Fruit fly (Drosophila melanogaster) whole organism, prepupa: ENCODE measurements around the gene Ripalpha.

Experiments used
- CG11294 ChIP-seq: fragments of 200-800 bp; sonication (Bioruptor generic); IDR thresholded peaks from 2 replicates; pipeline ENCODE4 v1.3.6; 2022; ENCODE audit warnings: missing biosample characterization, missing genetic modification characterization
- CG11762 ChIP-seq: fragments of 200-800 bp; sonication (Bioruptor generic); optimal IDR thresholded peaks from 3 replicates; lab custom pipeline; 2016; ENCODE audit warnings: missing biosample characterization, missing genetic modification characterization; ENCODE audit not compliant: insufficient read depth
- CG11902 ChIP-seq: fragments of 200-800 bp; sonication (Bioruptor generic); optimal IDR thresholded peaks from 3 replicates; lab custom pipeline; 2016; ENCODE audit warnings: missing biosample characterization, missing genetic modification characterization
- CG16779 ChIP-seq: fragments of 200-800 bp; sonication (Bioruptor generic); optimal IDR thresholded peaks from 3 replicates; lab custom pipeline; 2017; ENCODE audit warnings: missing biosample characterization, mild to moderate bottlenecking, missing genetic modification characterization
- CG3032 ChIP-seq: fragments of 200-800 bp; optimal IDR thresholded peaks from 2 replicates; lab custom pipeline; 2019; ENCODE audit warnings: missing biosample characterization, mild to moderate bottlenecking, missing genetic modification characterization, moderate library complexity
- CG31627 ChIP-seq: fragments of 200-800 bp; sonication (Bioruptor generic); optimal IDR thresholded peaks from 3 replicates; lab custom pipeline; 2016; ENCODE audit warnings: missing biosample characterization, missing genetic modification characterization
- CG34406 ChIP-seq: fragments of 200-800 bp; sonication (Bioruptor generic); optimal IDR thresholded peaks from 3 replicates; lab custom pipeline; 2016; ENCODE audit warnings: missing biosample characterization, missing genetic modification characterization
- CG3919 ChIP-seq: fragments of 200-800 bp; sonication (Bioruptor generic); optimal IDR thresholded peaks from 3 replicates; lab custom pipeline; 2016; ENCODE audit warnings: missing biosample characterization, missing genetic modification characterization
- CG4318 ChIP-seq: fragments of 200-800 bp; sonication (Bioruptor generic); optimal IDR thresholded peaks from 3 replicates; lab custom pipeline; 2017; ENCODE audit warnings: missing biosample characterization, mild to moderate bottlenecking, missing genetic modification characterization
- CG6163 ChIP-seq: fragments of 200-800 bp; sonication (Bioruptor generic); IDR thresholded peaks from 3 replicates; pipeline ENCODE4 v1.3.6; 2022; ENCODE audit warnings: missing biosample characterization, missing genetic modification characterization
- CG6276 ChIP-seq: fragments of 200-800 bp; sonication (Bioruptor generic); optimal IDR thresholded peaks from 2 replicates; lab custom pipeline; 2017; ENCODE audit warnings: missing biosample characterization, mild to moderate bottlenecking, missing genetic modification characterization
- CG6808 ChIP-seq: fragments of 200-800 bp; sonication (Bioruptor generic); optimal IDR thresholded peaks from 3 replicates; lab custom pipeline; 2017; ENCODE audit warnings: missing biosample characterization, missing genetic modification characterization, mild to moderate bottlenecking, moderate library complexity, missing genetic modification reagents
- CG8632 ChIP-seq: fragments of 200-800 bp; sonication (Bioruptor generic); optimal IDR thresholded peaks from 3 replicates; lab custom pipeline; 2016; ENCODE audit warnings: missing biosample characterization, missing genetic modification characterization
- CG9139 ChIP-seq: fragments of 200-800 bp; sonication (Bioruptor generic); optimal IDR thresholded peaks from 3 replicates; lab custom pipeline; 2017; ENCODE audit warnings: missing biosample characterization, mild to moderate bottlenecking, missing genetic modification characterization
- Eip75B ChIP-seq: fragments of 200-800 bp; sonication (Bioruptor generic); optimal IDR thresholded peaks from 3 replicates; lab custom pipeline; 2016; ENCODE audit warnings: missing biosample characterization, missing genetic modification characterization
- Eip78C ChIP-seq: fragments of 200-800 bp; sonication (Bioruptor generic); peaks from one replicate; lab custom pipeline; 2016; ENCODE audit warnings: missing biosample characterization, missing genetic modification characterization
- Eip93F ChIP-seq: fragments of 200-800 bp; sonication (Bioruptor generic); optimal IDR thresholded peaks from 2 replicates; lab custom pipeline; 2016; ENCODE audit warnings: missing biosample characterization, mild to moderate bottlenecking, missing genetic modification characterization
- Ets21C ChIP-seq: fragments of 200-800 bp; sonication (Bioruptor generic); optimal IDR thresholded peaks from 3 replicates; lab custom pipeline; 2016; ENCODE audit warnings: missing biosample characterization, missing genetic modification characterization
- Ets96B ChIP-seq: fragments of 200-800 bp; optimal IDR thresholded peaks from 2 replicates; lab custom pipeline; 2019; ENCODE audit warnings: missing biosample characterization, mild to moderate bottlenecking, missing genetic modification characterization, moderate library complexity
- Gug ChIP-seq: fragments of 200-800 bp; sonication (Bioruptor generic); IDR thresholded peaks from 2 replicates; pipeline ENCODE4 v1.3.6; 2022; ENCODE audit warnings: missing biosample characterization, missing genetic modification characterization
- Hr38 ChIP-seq: sonication (Bioruptor generic); optimal IDR thresholded peaks from 2 replicates; lab custom pipeline; 2016; ENCODE audit warnings: missing biosample characterization, missing genetic modification characterization
- Lpt ChIP-seq: fragments of 200-800 bp; sonication (Bioruptor generic); optimal IDR thresholded peaks from 3 replicates; lab custom pipeline; 2016; ENCODE audit warnings: missing biosample characterization, missing genetic modification characterization
- OdsH ChIP-seq: fragments of 200-800 bp; sonication (Bioruptor generic); optimal IDR thresholded peaks from 3 replicates; lab custom pipeline; 2016; ENCODE audit warnings: missing biosample characterization, missing genetic modification characterization
- Smox ChIP-seq: fragments of 200-800 bp; sonication (Bioruptor generic); optimal IDR thresholded peaks from 3 replicates; lab custom pipeline; 2016; ENCODE audit warnings: missing biosample characterization, missing genetic modification characterization
- Sox102F ChIP-seq: fragments of 200-800 bp; sonication (Bioruptor generic); optimal IDR thresholded peaks from 2 replicates; lab custom pipeline; 2016; ENCODE audit warnings: missing biosample characterization, mild to moderate bottlenecking, missing genetic modification characterization
- Sox15 ChIP-seq: fragments of 200-800 bp; sonication (Bioruptor generic); optimal IDR thresholded peaks from 3 replicates; lab custom pipeline; 2016; ENCODE audit warnings: missing biosample characterization, missing genetic modification characterization
- achi ChIP-seq: fragments of 200-800 bp; sonication (Bioruptor generic); optimal IDR thresholded peaks from 3 replicates; lab custom pipeline; 2016; ENCODE audit warnings: missing biosample characterization, missing genetic modification characterization
- acj6 ChIP-seq: fragments of 200-800 bp; sonication (Bioruptor generic); optimal IDR thresholded peaks from 3 replicates; lab custom pipeline; 2016; ENCODE audit warnings: missing biosample characterization, missing genetic modification characterization
- cyc ChIP-seq: fragments of 200-800 bp; sonication (Bioruptor generic); optimal IDR thresholded peaks from 3 replicates; lab custom pipeline; 2016; ENCODE audit warnings: missing biosample characterization, missing genetic modification characterization
- fd85E ChIP-seq: fragments of 200-800 bp; sonication (Bioruptor generic); optimal IDR thresholded peaks from 3 replicates; lab custom pipeline; 2016; ENCODE audit warnings: missing biosample characterization, missing genetic modification characterization
- fkh ChIP-seq: fragments of 200-800 bp; sonication (Bioruptor generic); optimal IDR thresholded peaks from 3 replicates; lab custom pipeline; 2017; ENCODE audit warnings: missing biosample characterization, mild to moderate bottlenecking, missing genetic modification characterization, moderate library complexity
- lz ChIP-seq: fragments of 200-800 bp; sonication (Bioruptor generic); optimal IDR thresholded peaks from 3 replicates; lab custom pipeline; 2016; ENCODE audit warnings: missing biosample characterization, missing genetic modification characterization
- net ChIP-seq: fragments of 200-800 bp; sonication (Bioruptor generic); optimal IDR thresholded peaks from 3 replicates; lab custom pipeline; 2016; ENCODE audit warnings: missing biosample characterization, missing genetic modification characterization
- ss ChIP-seq, 2 experiments: fragments of 200-800 bp; sonication (Bioruptor generic); optimal IDR thresholded peaks; 2 replicates in 1 of 2; 3 replicates in 1 of 2; lab custom pipeline; 2017 to 2018; ENCODE audit warnings: mild to moderate bottlenecking in 2 of 2, missing biosample characterization in 2 of 2, missing genetic modification characterization in 2 of 2, moderate library complexity in 1 of 2
- svp ChIP-seq: fragments of 200-800 bp; sonication (Bioruptor generic); peaks from one replicate; lab custom pipeline; 2016; ENCODE audit warnings: missing biosample characterization, missing genetic modification characterization
- topi ChIP-seq: fragments of 200-800 bp; sonication (Bioruptor generic); optimal IDR thresholded peaks from 3 replicates; lab custom pipeline; 2016; ENCODE audit warnings: missing biosample characterization, missing genetic modification characterization
- vri ChIP-seq: fragments of 200-800 bp; sonication (Bioruptor generic); optimal IDR thresholded peaks from 3 replicates; lab custom pipeline; 2016; ENCODE audit warnings: missing biosample characterization, mild to moderate bottlenecking, missing genetic modification characterization

Gene Ripalpha

dm6 chr2L:10238726-10239652 is 38.2 kb upstream of the Ripalpha start, which contains the start of gene me31B:
me31B (plus strand) TSS chr2L:10239341.
- TF ChIP-seq CG3032, result peak; percentile 14
- TF ChIP-seq CG4318, result no peak
- no peak for TF ChIP-seq CG16779 (tag; lab: Kevin White, UChicago)
- TF ChIP-seq Eip93F (GFP tag; lab: Kevin White, UChicago), result peak; percentile 7
- TF ChIP-seq CG11294 (GFP tag; lab: Robert Waterston, UW), result no peak
- no peak for TF ChIP-seq Eip75B (GFP tag; lab: Kevin White, UChicago)
- no peak for TF ChIP-seq Sox15 (GFP tag; lab: Kevin White, UChicago)
- no peak for TF ChIP-seq net
- no peak for TF ChIP-seq Smox (GFP tag; lab: Kevin White, UChicago)
- TF ChIP-seq CG9139 (GFP tag; lab: Kevin White, UChicago), result no peak
- no peak for TF ChIP-seq CG6808 (GFP tag; lab: Kevin White, UChicago)
- no peak for TF ChIP-seq fd85E (GFP tag; lab: Kevin White, UChicago)
- no peak for TF ChIP-seq CG6276 (GFP tag; lab: Kevin White, UChicago)
- no peak for TF ChIP-seq CG8632
- TF ChIP-seq OdsH (GFP tag; lab: Kevin White, UChicago), result no peak
- no peak for TF ChIP-seq Eip78C (GFP tag; lab: Kevin White, UChicago)
- TF ChIP-seq lz (GFP tag; lab: Kevin White, UChicago), result no peak
- no peak for TF ChIP-seq Gug (GFP tag; lab: Robert Waterston, UW)

- TF ChIP-seq CG11902 (no peak), Lpt (GFP tag; lab: Kevin White, UChicago) (no peak), Ets21C (no peak), acj6 (GFP tag; lab: Kevin White, UChicago) (no peak), svp (no peak), net (no peak), Eip78C (GFP tag; lab: Kevin White, UChicago) (no peak), Sox15 (GFP tag; lab: Kevin White, UChicago) (no peak), fkh (peak; percentile 90), CG6276 (GFP tag; lab: Kevin White, UChicago) (no peak), vri (GFP tag; lab: Kevin White, UChicago) (peak; percentile 34), CG11762 (GFP tag; lab: Kevin White, UChicago) (no peak), CG3032 (no peak)
Measured at dm6 chr2L:10237725-10238446, 37.1 kb upstream of the Ripalpha start, which contains the start of gene mthl15. mthl15 (minus strand) TSS chr2L:10238317.

DNA sequence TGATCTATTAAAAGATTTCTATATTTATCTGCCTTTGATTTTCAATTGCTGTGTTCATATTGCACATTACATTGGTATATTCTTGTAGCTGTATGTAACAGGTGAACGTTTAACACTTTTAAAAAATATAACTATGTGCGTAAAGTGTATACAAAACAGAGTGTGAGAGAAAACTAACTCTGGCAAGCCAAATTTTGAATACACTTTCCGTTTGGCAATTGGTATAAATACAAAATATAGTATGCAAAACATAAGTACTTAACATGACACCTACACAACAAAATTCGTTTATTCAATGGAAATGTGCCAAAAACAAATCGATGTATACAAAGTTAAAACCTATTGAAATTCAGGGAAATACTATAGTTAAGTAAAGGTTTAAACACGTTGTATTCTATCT is 32.1 kb upstream of the Ripalpha start:
- TF ChIP-seq Hr38 (GFP tag; lab: Kevin White, UChicago) (no peak), Sox102F (GFP tag; lab: Kevin White, UChicago) (no peak), ss (GFP tag; optimal IDR thresholded peaks at IDR 0.05; lab: Kevin White, UChicago) (no peak), lz (GFP tag; lab: Kevin White, UChicago) (no peak), CG3919 (no peak)

DNA sequence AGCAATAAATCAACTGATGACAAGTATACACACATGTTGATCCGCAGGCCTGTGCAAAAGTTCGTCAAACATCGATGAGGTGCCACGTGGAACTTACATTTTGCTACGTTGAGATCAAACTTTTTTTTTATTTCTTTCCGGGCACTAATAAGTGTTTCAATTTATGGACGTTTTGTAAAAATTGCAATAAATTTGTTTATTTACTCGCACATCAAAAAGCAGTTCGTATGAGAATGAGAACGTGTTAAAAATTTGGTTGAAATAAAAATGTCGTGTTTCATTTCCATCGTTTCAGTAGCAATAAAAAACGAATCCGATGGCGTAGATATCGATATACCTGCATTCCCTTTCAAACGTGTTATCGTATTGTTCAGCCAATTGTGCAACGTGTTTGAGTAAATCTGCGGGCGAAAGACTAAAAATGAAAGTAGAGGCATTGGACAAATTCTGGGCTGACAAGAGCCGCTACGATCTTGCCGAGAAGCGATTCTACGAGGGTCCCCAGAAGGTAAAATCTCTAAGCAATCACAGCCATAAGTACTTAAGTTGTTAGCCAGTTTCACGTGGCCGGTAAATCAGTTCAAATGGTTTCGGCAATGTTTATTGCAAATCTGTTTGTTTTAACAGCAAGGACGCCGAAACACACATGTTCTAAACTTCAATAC is 31.5 kb upstream of the Ripalpha start, which contains the start of gene eEF1delta:
Gene eEF1delta, plus strand, starts transcription at position 356 of the 665 bp plus-strand sequence.
- TF ChIP-seq CG34406 (no peak), Eip75B (GFP tag; lab: Kevin White, UChicago) (no peak), CG8632 (no peak), acj6 (GFP tag; lab: Kevin White, UChicago) (no peak), lz (GFP tag; lab: Kevin White, UChicago) (no peak), Hr38 (GFP tag; lab: Kevin White, UChicago) (no peak), CG11294 (GFP tag; lab: Robert Waterston, UW) (no peak), CG11902 (no peak), CG31627 (GFP tag; lab: Kevin White, UChicago) (no peak), CG3919 (no peak), achi (GFP tag; lab: Kevin White, UChicago) (no peak), CG4318 (no peak), topi (GFP tag; lab: Kevin White, UChicago) (no peak), CG6163 (no peak), cyc (GFP tag; lab: Kevin White, UChicago) (no peak), vri (GFP tag; lab: Kevin White, UChicago) (no peak), Ets96B (tag; lab: Kevin White, UChicago) (no peak)
